Worm (Caenorhabditis elegans) whole organism, L4 larva: ENCODE data around the gene B0563.18.

Experiments
- T20F7.1 ChIP-seq: fragments of 200-800 bp; sonication (Bioruptor generic); optimal IDR thresholded peaks from 2 replicates; lab custom pipeline; 2018; ENCODE audit warnings: mild to moderate bottlenecking, missing genetic modification characterization, missing compliant biosample characterization
- Y105C5A.15 ChIP-seq: fragments of 200-800 bp; sonication (Bioruptor generic); IDR thresholded peaks from 2 replicates; pipeline ENCODE4 v1.3.6; 2022; ENCODE audit warnings: missing genetic modification characterization, missing compliant biosample characterization
- Y5F2A.4 ChIP-seq: fragments of 200-800 bp; sonication (Bioruptor generic); optimal IDR thresholded peaks from 2 replicates; lab custom pipeline; 2018; ENCODE audit warnings: mild to moderate bottlenecking, missing genetic modification characterization, missing compliant biosample characterization
- ZK546.5 ChIP-seq, 2 experiments: sonication (generic microtip); optimal IDR thresholded peaks; 2 replicates each; lab custom pipeline; 2017; ENCODE audit warnings: missing biosample characterization in 2 of 2, missing genetic modification characterization in 2 of 2
- aha-1 ChIP-seq: fragments of 150-350 bp; peaks from one replicate; lab custom pipeline; 2014; ENCODE audit warnings: missing biosample characterization, missing genetic modification characterization
- ceh-28 ChIP-seq: fragments of 150-350 bp; optimal IDR thresholded peaks from 2 replicates; lab custom pipeline; 2014; ENCODE audit warnings: missing biosample characterization, missing genetic modification reagents, missing genetic modification characterization
- ceh-44 ChIP-seq: fragments of 200-800 bp; sonication (Bioruptor generic); IDR thresholded peaks from 2 replicates; pipeline ENCODE4 v1.3.6; 2022; ENCODE audit warnings: missing genetic modification reagents, missing genetic modification characterization, missing compliant biosample characterization
- ceh-62 ChIP-seq: sonication (generic microtip); optimal IDR thresholded peaks from 2 replicates; lab custom pipeline; 2017; ENCODE audit warnings: missing biosample characterization, missing genetic modification characterization
- cey-2 ChIP-seq: sonication (generic microtip); optimal IDR thresholded peaks from 3 replicates; lab custom pipeline; 2017; ENCODE audit warnings: missing genetic modification characterization, mild to moderate bottlenecking, missing compliant biosample characterization, antibody characterized with exemption, borderline replicate concordance; ENCODE audit not compliant: insufficient read depth
- daf-12 ChIP-seq: fragments of 150-350 bp; optimal IDR thresholded peaks from 2 replicates; lab custom pipeline; 2014; ENCODE audit warnings: missing biosample characterization, missing genetic modification reagents, missing genetic modification characterization
- daf-16 ChIP-seq, 3 experiments: sonication (generic microtip); optimal IDR thresholded peaks; 2 replicates each; lab custom pipeline; 2016 to 2017; ENCODE audit warnings: missing genetic modification characterization in 3 of 3, missing genetic modification reagents in 3 of 3, mild to moderate bottlenecking in 2 of 3, missing compliant biosample characterization in 2 of 3, missing biosample characterization in 1 of 3, moderate library complexity in 1 of 3
- daf-19 ChIP-seq: fragments of 200-800 bp; sonication (Bioruptor generic); conservative IDR thresholded peaks from 2 replicates; pipeline ENCODE4 v1.3.6; 2022; ENCODE audit warnings: missing genetic modification characterization, missing compliant biosample characterization
- daf-8 ChIP-seq: fragments of 200-800 bp; sonication (Bioruptor generic); IDR thresholded peaks from 2 replicates; pipeline ENCODE4 v1.3.6; 2022; ENCODE audit warnings: missing genetic modification characterization, missing compliant biosample characterization
- dmd-6 ChIP-seq: fragments of 200-800 bp; sonication (Bioruptor generic); IDR thresholded peaks from 2 replicates; pipeline ENCODE4 v1.3.6; 2022; ENCODE audit warnings: missing genetic modification reagents, missing genetic modification characterization, missing compliant biosample characterization
- dpl-1 ChIP-seq: fragments of 150-350 bp; optimal IDR thresholded peaks from 2 replicates; lab custom pipeline; 2014; ENCODE audit warnings: missing biosample characterization, missing genetic modification reagents, missing genetic modification characterization
- duxl-1 ChIP-seq: sonication (generic microtip); optimal IDR thresholded peaks from 2 replicates; lab custom pipeline; 2016; ENCODE audit warnings: mild to moderate bottlenecking, missing genetic modification characterization, moderate library complexity, missing compliant biosample characterization; ENCODE audit not compliant: poor library complexity
- dve-1 ChIP-seq: sonication (generic microtip); optimal IDR thresholded peaks from 2 replicates; lab custom pipeline; 2017; ENCODE audit warnings: antibody characterized with exemption, mild to moderate bottlenecking, missing genetic modification characterization, missing compliant biosample characterization; ENCODE audit not compliant: insufficient read depth
- fos-1 ChIP-seq: fragments of 150-350 bp; optimal IDR thresholded peaks from 2 replicates; lab custom pipeline; 2014; ENCODE audit warnings: missing biosample characterization, missing genetic modification characterization
- hlh-11 ChIP-seq: fragments of 200-800 bp; sonication (Bioruptor generic); optimal IDR thresholded peaks from 2 replicates; lab custom pipeline; 2018; ENCODE audit warnings: mild to moderate bottlenecking, missing genetic modification characterization, missing compliant biosample characterization
- lin-1 ChIP-seq: fragments of 200-800 bp; sonication (Bioruptor generic); IDR thresholded peaks from 2 replicates; pipeline ENCODE4 v1.3.6; 2022; ENCODE audit warnings: missing genetic modification reagents, missing genetic modification characterization, missing compliant biosample characterization
- lin-15B ChIP-seq: fragments of 150-350 bp; sonication (generic microtip); optimal IDR thresholded peaks from 3 replicates; lab custom pipeline; 2014; ENCODE audit warnings: missing biosample characterization, missing genetic modification characterization
- lin-39 ChIP-seq: fragments of 150-350 bp; optimal IDR thresholded peaks from 2 replicates; lab custom pipeline; 2014; ENCODE audit warnings: missing biosample characterization, missing genetic modification reagents, missing genetic modification characterization
- madf-5 ChIP-seq, 2 experiments: fragments of 200-800 bp; sonication (Bioruptor generic); IDR thresholded peaks; 2 replicates each; pipeline ENCODE4 v1.3.6; 2022; ENCODE audit warnings: missing compliant biosample characterization in 2 of 2, missing genetic modification characterization in 2 of 2
- mdt-29 ChIP-seq: fragments of 200-800 bp; sonication (Bioruptor generic); IDR thresholded peaks from 2 replicates; pipeline ENCODE4 v1.3.6; 2022; ENCODE audit warnings: missing genetic modification reagents, missing genetic modification characterization, missing compliant biosample characterization
- mes-2 ChIP-seq: sonication (generic microtip); optimal IDR thresholded peaks from 2 replicates; lab custom pipeline; 2016; ENCODE audit warnings: missing genotype, mild to moderate bottlenecking, missing genetic modification characterization, missing compliant biosample characterization; ENCODE audit not compliant: poor library complexity, severe bottlenecking
- nhr-11 ChIP-seq: fragments of 150-350 bp; optimal IDR thresholded peaks from 2 replicates; lab custom pipeline; 2014; ENCODE audit warnings: missing biosample characterization, missing genetic modification characterization
- nhr-28 ChIP-seq: fragments of 150-350 bp; optimal IDR thresholded peaks from 2 replicates; lab custom pipeline; 2014; ENCODE audit warnings: missing biosample characterization, missing genetic modification characterization
- nhr-41 ChIP-seq: fragments of 200-800 bp; sonication (Bioruptor generic); IDR thresholded peaks from 2 replicates; pipeline ENCODE4 v1.3.6; 2022; ENCODE audit warnings: missing genetic modification reagents, missing genetic modification characterization, missing compliant biosample characterization
- nhr-48 ChIP-seq: sonication (generic microtip); optimal IDR thresholded peaks from 2 replicates; lab custom pipeline; 2016; ENCODE audit warnings: mild to moderate bottlenecking, missing genetic modification characterization, missing compliant biosample characterization
- pha-4 ChIP-seq, 2 experiments: fragments of 150-350 bp in 1 of 2; fragments of 200-800 bp in 1 of 2; sonication (Bioruptor generic) in 1 of 2; IDR thresholded peaks in 1 of 2; optimal IDR thresholded peaks in 1 of 2; 2 replicates each; pipeline versions ENCODE4 v1.3.6 to Lab custom; 2014 to 2022; ENCODE audit warnings: missing genetic modification characterization in 2 of 2, missing genetic modification reagents in 2 of 2, missing biosample characterization in 1 of 2, missing compliant biosample characterization in 1 of 2
- php-3 ChIP-seq: fragments of 200-800 bp; sonication (Bioruptor generic); IDR thresholded peaks from 2 replicates; pipeline ENCODE4 v1.3.6; 2022; ENCODE audit warnings: missing genetic modification reagents, missing genetic modification characterization, missing compliant biosample characterization
- rbr-2 ChIP-seq: sonication (generic microtip); optimal IDR thresholded peaks from 2 replicates; lab custom pipeline; 2016; ENCODE audit warnings: missing genotype, missing genetic modification characterization, missing compliant biosample characterization
- snpc-4 ChIP-seq: fragments of 150-350 bp; optimal IDR thresholded peaks from 2 replicates; lab custom pipeline; 2014; ENCODE audit warnings: missing biosample characterization, missing genetic modification characterization
- spr-3 ChIP-seq: fragments of 200-800 bp; sonication (Bioruptor generic); optimal IDR thresholded peaks from 2 replicates; lab custom pipeline; 2018; ENCODE audit warnings: mild to moderate bottlenecking, missing genetic modification characterization, missing compliant biosample characterization
- tra-1 ChIP-seq: fragments of 200-800 bp; sonication (Bioruptor generic); IDR thresholded peaks from 2 replicates; pipeline ENCODE4 v1.3.6; 2022; ENCODE audit warnings: missing genetic modification reagents, missing genetic modification characterization, missing compliant biosample characterization
- unc-62 ChIP-seq, 3 experiments: fragments of 150-350 bp in 1 of 3; sonication (generic microtip); optimal IDR thresholded peaks in 2 of 3; peaks in 1 of 3; 1 replicate in 1 of 3; 2 replicates in 2 of 3; lab custom pipeline; 2014 to 2017; ENCODE audit warnings: missing biosample characterization in 3 of 3, missing genetic modification characterization in 3 of 3, missing genetic modification reagents in 3 of 3, missing genotype in 1 of 3
- vab-7 ChIP-seq: fragments of 200-800 bp; sonication (Bioruptor generic); IDR thresholded peaks from 2 replicates; pipeline ENCODE4 v1.3.6; 2022; ENCODE audit warnings: missing genetic modification reagents, missing genetic modification characterization, missing compliant biosample characterization
- zag-1 ChIP-seq: fragments of 150-350 bp; optimal IDR thresholded peaks from 2 replicates; lab custom pipeline; 2014; ENCODE audit warnings: missing biosample characterization, missing genetic modification characterization
- zfp-2 ChIP-seq: sonication (generic microtip); optimal IDR thresholded peaks from 2 replicates; lab custom pipeline; 2016; ENCODE audit warnings: mild to moderate bottlenecking, missing genetic modification characterization, missing compliant biosample characterization
- zfp-3 ChIP-seq: fragments of 200-800 bp; sonication (Bioruptor generic); conservative IDR thresholded peaks from 2 replicates; pipeline ENCODE4 v1.3.6; 2022; ENCODE audit warnings: missing genetic modification reagents, missing genetic modification characterization, missing compliant biosample characterization
- zip-11 ChIP-seq: fragments of 200-800 bp; sonication (Bioruptor generic); IDR thresholded peaks from 2 replicates; pipeline ENCODE4 v1.3.6; 2022; ENCODE audit warnings: missing genetic modification characterization, missing compliant biosample characterization
- zip-2 ChIP-seq: fragments of 150-350 bp; optimal IDR thresholded peaks from 2 replicates; lab custom pipeline; 2014; ENCODE audit warnings: missing biosample characterization, missing genetic modification characterization
- ztf-11 ChIP-seq: fragments of 150-350 bp; optimal IDR thresholded peaks from 2 replicates; lab custom pipeline; 2014; ENCODE audit warnings: missing biosample characterization, missing genetic modification characterization
- ztf-7 ChIP-seq: fragments of 150-350 bp; optimal IDR thresholded peaks from 2 replicates; lab custom pipeline; 2014; ENCODE audit warnings: missing biosample characterization, missing genetic modification characterization

B0563.18 gene

DNA sequence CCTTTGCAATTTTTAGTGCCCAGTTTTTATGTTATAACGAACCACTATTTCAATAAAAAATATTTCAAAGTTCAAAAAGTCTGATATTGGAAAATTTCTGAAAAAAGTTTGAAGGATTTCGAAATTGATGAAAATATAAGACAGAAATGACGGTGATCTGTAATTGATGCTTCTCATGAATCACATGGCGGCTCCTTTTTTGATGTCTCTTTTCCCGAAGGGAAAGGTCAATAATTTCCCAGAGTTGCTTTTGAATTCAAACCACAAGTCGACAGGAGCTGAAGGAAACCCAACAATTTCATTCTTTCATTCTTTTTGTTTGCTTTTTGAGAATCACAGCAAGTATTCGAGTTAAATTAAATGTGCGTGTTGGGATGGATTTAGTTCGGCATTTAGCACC lies at the start of gene B0563.18:
B0563.18 (plus strand) TSS at position 301 of the 400 bp plus-strand sequence.
- TF ChIP-seq ceh-62 (tag; lab: Kevin White, UChicago) (no peak), dpl-1 (GFP tag; lab: Kevin White, UChicago) (no peak), nhr-48 (tag; lab: Kevin White, UChicago) (no peak), vab-7 (GFP tag; lab: Robert Waterston, UW) (no peak), unc-62 (GFP tag; optimal IDR thresholded peaks at IDR 0.05 in 1 of 2; lab: Kevin White, UChicago) (no peak), unc-62 (tag; optimal IDR thresholded peaks at IDR 0.05; lab: Kevin White, UChicago) (no peak), daf-8 (GFP tag; lab: Robert Waterston, UW) (no peak), hlh-11 (tag; lab: Kevin White, UChicago) (no peak), nhr-11 (tag; lab: Kevin White, UChicago) (no peak), lin-1 (GFP tag; lab: Robert Waterston, UW) (no peak), zfp-2 (tag; lab: Kevin White, UChicago) (no peak), spr-3 (GFP tag; lab: Kevin White, UChicago) (no peak), ZK546.5 (tag; optimal IDR thresholded peaks at IDR 0.05; lab: Kevin White, UChicago) (no peak), mes-2 (no peak), php-3 (GFP tag; lab: Robert Waterston, UW) (no peak), tra-1 (no peak), daf-16 (GFP tag; optimal IDR thresholded peaks at IDR 0.05; lab: Kevin White, UChicago) (no peak), daf-16 (tag; optimal IDR thresholded peaks at IDR 0.05; lab: Kevin White, UChicago) (no peak), snpc-4 (tag; lab: Kevin White, UChicago) (no peak), zip-11 (no peak), lin-15B (tag; lab: Kevin White, UChicago) (no peak)

DNA sequence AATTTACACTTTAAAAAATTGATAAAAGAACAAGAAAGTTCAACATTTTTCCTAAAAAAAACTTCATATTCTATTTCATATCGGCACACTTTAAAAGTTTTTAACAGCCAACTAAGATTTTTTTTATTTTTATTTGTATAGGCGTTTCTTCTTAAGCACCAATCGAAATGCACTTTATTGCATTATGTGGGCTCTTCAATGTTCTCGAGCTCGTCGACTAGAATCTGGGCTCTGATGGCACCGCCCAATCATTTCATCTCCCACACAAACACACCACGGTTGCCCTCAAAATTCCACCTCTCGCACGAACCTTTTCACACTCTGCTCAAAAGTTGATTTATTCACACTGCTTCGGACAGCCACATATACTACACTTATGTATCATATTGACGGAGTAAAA lies 35.0 kb upstream of the B0563.18 start, which contains the start of gene B0563.6:
B0563.6 (plus strand) TSS at position 301 of the 400 bp plus-strand sequence.
- no peak for TF ChIP-seq aha-1 (tag; lab: Kevin White, UChicago)
- no peak for TF ChIP-seq ztf-11 (tag; lab: Kevin White, UChicago)
- no peak for TF ChIP-seq zag-1 (tag; lab: Kevin White, UChicago)
- no peak for TF ChIP-seq pha-4 (GFP tag; IDR thresholded peaks at IDR 0.05; lab: Robert Waterston, UW)
- TF ChIP-seq pha-4 (tag; optimal IDR thresholded peaks at IDR 0.05; lab: Kevin White, UChicago), result no peak
- TF ChIP-seq zip-2 (tag; lab: Kevin White, UChicago), result no peak
- TF ChIP-seq mdt-29 (GFP tag; lab: Robert Waterston, UW), result no peak
- no peak for TF ChIP-seq madf-5 (GFP tag; IDR thresholded peaks at IDR 0.05; lab: Robert Waterston, UW)
- no peak for TF ChIP-seq nhr-28 (tag; lab: Kevin White, UChicago)
- TF ChIP-seq tra-1, result no peak
- no peak for TF ChIP-seq ceh-28 (tag; lab: Kevin White, UChicago)
- no peak for TF ChIP-seq lin-39
- no peak for TF ChIP-seq duxl-1
- no peak for TF ChIP-seq T20F7.1 (GFP tag; lab: Kevin White, UChicago)

DNA sequence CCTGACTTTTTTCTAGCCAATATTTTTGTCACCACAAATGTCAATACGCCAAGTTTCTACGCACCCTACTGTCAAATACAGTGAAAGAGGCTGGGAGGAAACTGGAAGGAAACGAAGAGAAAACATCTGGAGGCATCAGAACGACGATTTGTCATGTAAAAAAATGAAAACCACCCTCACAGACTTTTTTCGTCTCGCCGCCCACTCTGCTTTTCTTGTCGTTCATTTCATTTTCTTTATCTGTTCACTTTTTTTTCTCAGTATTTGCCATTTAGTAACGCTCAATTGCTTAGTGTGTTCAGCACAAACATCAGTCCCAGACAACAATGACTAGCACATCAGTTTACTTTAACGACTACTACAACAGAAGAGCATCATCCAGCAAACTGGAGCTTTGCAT lies 26.5 kb upstream of the B0563.18 start, which contains the start of gene B0563.5:
B0563.5 (plus strand) TSS at position 301 of the 400 bp plus-strand sequence.
- TF ChIP-seq nhr-41 (GFP tag; lab: Robert Waterston, UW) (no peak), aha-1 (tag; lab: Kevin White, UChicago) (peak; percentile 5)
- TF ChIP-seq, all 104 proteins: peak for 1

DNA sequence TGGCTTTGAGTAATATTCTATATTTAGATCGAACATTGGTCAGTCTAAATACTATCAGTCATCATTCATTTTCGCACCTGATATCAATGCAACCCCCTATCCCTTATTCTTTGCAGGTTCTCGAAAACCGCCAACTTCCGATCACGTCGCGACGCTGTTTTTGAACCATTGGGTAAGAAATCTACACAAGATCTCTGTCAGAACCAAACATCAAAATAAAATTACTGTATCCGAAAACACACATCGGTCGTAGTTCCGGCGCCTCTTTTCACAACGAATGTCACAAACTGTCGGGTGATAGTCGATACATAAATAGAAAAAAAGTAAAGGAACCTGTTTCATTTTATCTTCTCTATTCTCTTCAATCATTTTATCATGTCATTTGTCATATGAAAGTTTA lies 25.4 kb upstream of the B0563.18 start:
- TF ChIP-seq fos-1 (no peak), Y5F2A.4 (GFP tag; lab: Kevin White, UChicago) (no peak), daf-19 (no peak), Y105C5A.15 (GFP tag; lab: Robert Waterston, UW) (no peak), cey-2 (tag; lab: Kevin White, UChicago) (peak; percentile 57), ceh-44 (GFP tag; lab: Robert Waterston, UW) (no peak), nhr-28 (tag; lab: Kevin White, UChicago) (peak; percentile 70), daf-16 (GFP tag; optimal IDR thresholded peaks at IDR 0.05; lab: Kevin White, UChicago) (no peak), daf-16 (tag; optimal IDR thresholded peaks at IDR 0.05; lab: Kevin White, UChicago) (no peak), dmd-6 (GFP tag; lab: Robert Waterston, UW) (peak; percentile 32; the same call in 1 of the 2 replicates), ztf-7 (tag; lab: Kevin White, UChicago) (no peak), zfp-3 (no peak), unc-62 (GFP tag; optimal IDR thresholded peaks at IDR 0.05 in 1 of 2; lab: Kevin White, UChicago) (peak in 1 of 2 experiments; percentile 27), unc-62 (tag; optimal IDR thresholded peaks at IDR 0.05; lab: Kevin White, UChicago) (no peak), zag-1 (tag; lab: Kevin White, UChicago) (no peak), zip-2 (tag; lab: Kevin White, UChicago) (no peak), dve-1 (tag; lab: Kevin White, UChicago) (peak; percentile 3), rbr-2 (no peak), daf-12 (no peak)
